Worm (Caenorhabditis elegans): Measurements from ENCODE around the gene srx-128.

DNA sequence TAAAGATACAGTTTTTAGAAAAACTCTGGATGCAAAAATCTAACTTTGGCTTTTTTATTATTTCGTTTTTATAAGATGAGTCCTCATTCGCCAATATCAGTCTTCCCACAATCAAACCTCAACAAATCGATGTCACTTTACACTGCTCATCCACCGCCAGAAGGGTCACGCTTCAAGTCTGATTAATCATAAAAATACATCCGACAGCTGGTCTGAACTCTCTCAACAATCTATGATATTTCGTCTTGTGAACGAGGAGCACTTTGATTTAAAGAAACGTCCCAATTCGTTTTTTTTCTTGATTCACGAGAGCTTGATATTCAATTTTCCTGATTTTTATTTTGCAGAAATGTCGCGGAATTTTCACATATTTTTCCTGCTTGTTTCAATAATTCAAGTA, 9.4 kb upstream of the srx-128 start, which contains the start of gene nrf-5:
- no peak for TF ChIP-seq tbp1 (GFP tag; optimal IDR thresholded peaks at IDR 0.05)
- no peak for TF ChIP-seq hmg-1.2 (GFP tag; IDR thresholded peaks at IDR 0.05)
- no peak for TF ChIP-seq bed-2 (GFP tag; IDR thresholded peaks at IDR 0.05)
- no peak for TF ChIP-seq aptf-3 (GFP tag; IDR thresholded peaks at IDR 0.05)
- TF ChIP-seq F10E7.11 (tag; optimal IDR thresholded peaks at IDR 0.05): no peak
- no peak for TF ChIP-seq ztf-3 (GFP tag; optimal IDR thresholded peaks at IDR 0.05)

Measured in whole organism, young adult.